Fruit fly (Drosophila melanogaster) S2 (cell line): ENCODE data around the gene CG14325.

Experiments used
- CG8478 ChIP-seq: fragments of >200 bp; optimal IDR thresholded peaks from 2 replicates; lab custom pipeline; 2018
- CTCF ChIP-seq, 2 experiments: fragments of >200 bp; optimal IDR thresholded peaks; 2 replicates each; lab custom pipeline; 2018

DNA sequence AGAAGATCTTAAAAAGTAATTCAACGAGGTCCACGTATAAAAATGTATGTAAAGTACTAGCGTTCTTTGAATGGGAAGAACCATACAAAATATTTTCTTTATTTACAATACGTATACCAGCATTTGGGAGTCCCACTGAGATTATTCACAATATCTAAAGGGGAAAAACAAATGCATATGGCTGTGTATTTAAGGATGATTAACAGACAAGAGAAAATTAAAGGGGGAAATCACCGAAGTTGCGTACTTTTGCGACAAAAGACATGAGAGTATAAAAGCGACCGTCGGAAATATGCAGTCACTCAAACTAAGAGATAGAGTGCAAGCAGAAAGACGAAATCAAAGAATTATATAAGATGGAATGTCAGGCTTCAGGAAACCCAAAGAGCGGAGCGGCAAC, 2.0 kb upstream of the CG14325 start, which contains the start of gene AttD:
- TF ChIP-seq CTCF (optimal IDR thresholded peaks at IDR 0.05; lab: Kevin White, UChicago): no peak
- TF ChIP-seq CG8478: no peak
